Worm (Caenorhabditis elegans) whole organism, L1 larva: ENCODE results near the gene tsp-5.

Source experiments
- ama-1 ChIP-seq: fragments of 150-350 bp; optimal IDR thresholded peaks from 2 replicates; lab custom pipeline; 2014
- efl-1 ChIP-seq, 4 experiments: fragments of 150-350 bp; optimal IDR thresholded peaks in 3 of 4; peaks in 1 of 4; 1 replicate in 1 of 4; 2 replicates in 3 of 4; lab custom pipeline; 2014; ENCODE audit warnings: missing biosample characterization in 2 of 4, missing genetic modification characterization in 2 of 4, missing genetic modification reagents in 2 of 4
- elt-2 ChIP-seq: sonication (generic microtip); optimal IDR thresholded peaks from 2 replicates; lab custom pipeline; 2016; ENCODE audit warnings: missing genetic modification characterization, mild to moderate bottlenecking, inconsistent platforms, missing compliant biosample characterization, missing genetic modification reagents
- fos-1 ChIP-seq: fragments of 150-350 bp; optimal IDR thresholded peaks from 2 replicates; lab custom pipeline; 2014; ENCODE audit warnings: missing biosample characterization, missing genetic modification characterization
- nhr-12 ChIP-seq: sonication (generic microtip); optimal IDR thresholded peaks from 2 replicates; lab custom pipeline; 2017; ENCODE audit warnings: missing biosample characterization, missing genetic modification characterization
- nhr-28 ChIP-seq: fragments of 150-350 bp; optimal IDR thresholded peaks from 2 replicates; lab custom pipeline; 2014; ENCODE audit warnings: missing biosample characterization, missing genetic modification characterization

- TF ChIP-seq elt-2 (tag; lab: Kevin White, UChicago), result no peak
- TF ChIP-seq ama-1 (lab: Kevin White, UChicago), result no peak
- TF ChIP-seq efl-1 (optimal IDR thresholded peaks at IDR 0.05; lab: Kevin White, UChicago), result no peak
- TF ChIP-seq efl-1 (GFP tag; optimal IDR thresholded peaks at IDR 0.05 in 1 of 2; lab: Kevin White, UChicago), result no peak
- no peak for TF ChIP-seq nhr-12
- no peak for TF ChIP-seq nhr-28 (tag; lab: Kevin White, UChicago)
- no peak for TF ChIP-seq fos-1 (tag; lab: Kevin White, UChicago)
These were observed 41.1 kb upstream of the tsp-5 start for ce11 chrIV:13632613-13633012.
